Worm (Caenorhabditis elegans): ENCODE measurements around the gene F53A2.11.

The F53A2.11 gene

DNA sequence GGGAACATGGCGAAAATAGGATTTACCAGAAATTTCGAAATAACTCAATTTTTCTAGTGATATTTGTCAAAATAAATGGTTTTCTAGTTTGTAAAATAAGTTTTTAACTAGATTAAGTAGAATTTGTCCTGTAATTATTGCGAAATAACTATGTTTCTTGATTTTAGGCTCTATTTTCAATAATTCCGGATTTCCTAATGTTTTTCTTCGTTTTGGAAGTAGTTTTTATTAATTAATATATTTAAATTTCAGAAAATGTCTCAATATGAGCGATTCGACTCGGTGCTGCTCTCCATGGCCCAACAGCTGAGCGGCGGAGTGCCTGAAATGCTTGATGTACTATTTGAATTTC, 18.8 kb upstream of the F53A2.11 start, which contains the start of gene nud-1:
Gene nud-1, plus strand, starts transcription at position 253 of the 352 bp plus-strand sequence.
- TF ChIP-seq nfya-1 (tag; optimal IDR thresholded peaks at IDR 0.05) (no peak), pag-3 (tag; optimal IDR thresholded peaks at IDR 0.05; ENCODE audit: borderline replicate concordance) (no peak), ceh-18 (tag; optimal IDR thresholded peaks at IDR 0.05) (no peak), lin-11 (tag; optimal IDR thresholded peaks at IDR 0.05) (no peak), K02D7.2 (tag; optimal IDR thresholded peaks at IDR 0.05) (no peak), tbx-2 (tag; optimal IDR thresholded peaks at IDR 0.05) (no peak), elt-4 (tag; optimal IDR thresholded peaks at IDR 0.05) (no peak), ceh-24 (tag; optimal IDR thresholded peaks at IDR 0.05) (no peak), ceh-6 (GFP tag; optimal IDR thresholded peaks at IDR 0.05) (no peak), elt-2 (tag; optimal IDR thresholded peaks at IDR 0.05) (no peak), ceh-14 (tag; optimal IDR thresholded peaks at IDR 0.05) (no peak), zip-5 (tag; optimal IDR thresholded peaks at IDR 0.05) (no peak), ets-4 (tag; optimal IDR thresholded peaks at IDR 0.05) (no peak), sdc-2 (tag; optimal IDR thresholded peaks at IDR 0.05) (no peak), npax-4 (tag; optimal IDR thresholded peaks at IDR 0.05) (no peak), ceh-19 (GFP tag; optimal IDR thresholded peaks at IDR 0.05) (no peak), ceh-2 (tag; optimal IDR thresholded peaks at IDR 0.05) (no peak), fkh-10 (GFP tag; optimal IDR thresholded peaks at IDR 0.05) (no peak)

DNA sequence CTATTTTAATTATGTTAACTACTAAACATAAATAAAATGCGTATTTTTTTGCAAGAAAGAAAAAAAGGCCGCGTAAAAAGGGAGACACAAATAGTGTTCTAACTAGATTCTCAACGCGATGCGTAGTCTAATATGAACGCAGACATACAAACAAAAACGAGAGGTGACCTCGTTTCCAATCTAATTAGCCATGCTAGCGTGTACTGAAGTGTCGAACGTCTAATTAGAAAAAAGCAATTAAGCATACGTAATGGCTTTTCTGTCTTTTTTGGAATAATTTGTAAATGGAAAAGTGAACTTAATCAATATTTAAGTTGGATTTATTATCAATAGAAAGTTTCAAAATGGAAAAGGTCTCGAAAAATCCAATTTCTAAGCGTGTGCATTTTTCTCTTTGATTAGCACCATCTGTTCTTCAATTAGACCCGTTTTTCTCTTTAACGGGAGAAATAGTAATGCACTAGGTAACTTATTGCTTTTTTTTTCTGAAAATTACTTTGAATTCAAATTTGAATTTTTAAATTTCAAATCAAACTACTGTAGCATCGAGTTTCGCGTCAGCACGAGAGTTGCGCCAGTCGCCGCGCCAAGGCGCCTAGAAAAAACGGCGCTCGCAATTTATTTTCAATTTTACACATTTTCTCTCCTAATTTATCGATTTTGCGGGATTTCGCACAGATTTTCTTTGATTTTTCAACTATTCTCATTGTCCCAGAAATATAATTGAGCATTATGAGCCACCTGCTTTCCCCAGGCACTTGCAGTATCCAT, 18.2 kb upstream of the F53A2.11 start:
- peak; percentile 95 for TF ChIP-seq unc-42 (tag; optimal IDR thresholded peaks at IDR 0.05)
- TF ChIP-seq pat-9 (tag; optimal IDR thresholded peaks at IDR 0.05) = no peak
- no peak for TF ChIP-seq T23F11.4 (GFP tag; optimal IDR thresholded peaks at IDR 0.05)
- peak; percentile 24 for TF ChIP-seq ceh-31 (tag; optimal IDR thresholded peaks at IDR 0.05)
- TF ChIP-seq ceh-14 (tag; optimal IDR thresholded peaks at IDR 0.05) = peak; percentile 25

DNA sequence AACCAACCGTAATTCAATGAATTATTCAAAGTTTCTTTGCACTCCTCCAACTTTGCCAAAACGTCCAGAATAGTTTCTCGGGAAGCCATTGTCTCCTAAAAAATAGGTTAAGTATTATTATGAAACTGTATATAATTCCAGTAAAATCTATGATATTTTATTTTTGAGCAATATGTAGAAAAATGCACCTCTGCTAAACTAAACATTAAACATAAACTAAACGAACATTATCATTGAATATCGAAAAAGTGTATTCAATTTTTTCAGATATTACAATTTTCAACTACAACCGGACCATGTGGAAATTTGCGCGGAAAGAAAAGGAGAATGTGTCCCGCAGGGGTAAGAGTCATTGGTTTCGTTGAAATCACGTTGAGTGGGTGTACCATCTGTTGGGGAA, 17.2 kb upstream of the F53A2.11 start, which contains the start of gene F53A2.3:
Gene F53A2.3, minus strand, starts transcription at position 101 of the 400 bp plus-strand sequence.
- TF ChIP-seq ahr-1 (tag; optimal IDR thresholded peaks at IDR 0.05) (no peak), sdc-2 (tag; optimal IDR thresholded peaks at IDR 0.05) (no peak), madf-2 (tag; optimal IDR thresholded peaks at IDR 0.05) (no peak), ztf-16 (tag; optimal IDR thresholded peaks at IDR 0.05) (no peak), pag-3 (tag; optimal IDR thresholded peaks at IDR 0.05; ENCODE audit: borderline replicate concordance) (no peak), zip-5 (tag; optimal IDR thresholded peaks at IDR 0.05) (no peak), gmeb-2 (tag; optimal IDR thresholded peaks at IDR 0.05) (no peak), K02D7.2 (tag; optimal IDR thresholded peaks at IDR 0.05) (no peak), F13H6.1 (tag; optimal IDR thresholded peaks at IDR 0.05) (no peak), ama-1 (optimal IDR thresholded peaks at IDR 0.05) (no peak), pat-9 (tag; optimal IDR thresholded peaks at IDR 0.05) (no peak), ceh-31 (tag; optimal IDR thresholded peaks at IDR 0.05) (no peak), unc-3 (GFP tag; conservative IDR thresholded peaks at IDR 0.05) (no peak), unc-3 (tag; optimal IDR thresholded peaks at IDR 0.05) (no peak), ceh-2 (tag; optimal IDR thresholded peaks at IDR 0.05) (no peak), pha-2 (tag; optimal IDR thresholded peaks at IDR 0.05) (no peak), C38D4.7 (GFP tag; optimal IDR thresholded peaks at IDR 0.05) (no peak), hlh-6 (tag; optimal IDR thresholded peaks at IDR 0.05) (no peak), mec-3 (tag; optimal IDR thresholded peaks at IDR 0.05; ENCODE audit: borderline replicate concordance) (no peak), lim-6 (tag; optimal IDR thresholded peaks at IDR 0.05) (no peak), ceh-6 (GFP tag; optimal IDR thresholded peaks at IDR 0.05) (no peak)

DNA sequence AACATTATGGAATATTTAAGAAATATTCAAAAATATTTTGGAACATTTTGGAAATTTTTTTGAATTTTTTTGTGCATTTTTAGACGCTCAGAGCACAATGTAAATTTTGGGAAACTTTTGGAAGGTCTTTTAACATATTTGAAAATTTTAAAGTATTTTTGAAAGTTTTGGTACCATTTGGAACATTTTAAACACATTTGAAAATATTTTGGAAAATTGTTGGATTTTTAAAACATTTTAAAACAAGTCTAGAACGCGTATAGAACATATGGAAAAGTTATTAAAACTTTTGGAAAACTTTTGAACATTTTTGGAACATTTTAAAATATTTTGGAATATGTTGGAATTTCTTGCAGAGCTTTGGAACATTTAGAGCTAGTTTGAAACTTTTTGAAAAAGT, 11.3 kb upstream of the F53A2.11 start, which contains the start of gene sdz-20:
Gene sdz-20, plus strand, starts transcription at position 301 of the 400 bp plus-strand sequence.
- no peak for TF ChIP-seq pag-3 (tag; optimal IDR thresholded peaks at IDR 0.05; ENCODE audit: borderline replicate concordance)
- TF ChIP-seq elt-2 (tag; optimal IDR thresholded peaks at IDR 0.05) = no peak
- TF ChIP-seq unc-3 (GFP tag; conservative IDR thresholded peaks at IDR 0.05) = no peak
- no peak for TF ChIP-seq unc-3 (tag; optimal IDR thresholded peaks at IDR 0.05)
- no peak for TF ChIP-seq dmd-4 (tag; optimal IDR thresholded peaks at IDR 0.05; ENCODE audit: borderline replicate concordance)
- TF ChIP-seq npax-4 (tag; optimal IDR thresholded peaks at IDR 0.05) = no peak
- TF ChIP-seq fkh-6 (tag; optimal IDR thresholded peaks at IDR 0.05) = no peak
- TF ChIP-seq ceh-19 (GFP tag; optimal IDR thresholded peaks at IDR 0.05) = no peak
- no peak for TF ChIP-seq ceh-9 (tag; optimal IDR thresholded peaks at IDR 0.05)
- TF ChIP-seq ceh-34 (tag; optimal IDR thresholded peaks at IDR 0.05) = no peak
- TF ChIP-seq hlh-8 (tag; optimal IDR thresholded peaks at IDR 0.05) = no peak
